Fruit fly (Drosophila melanogaster) S2 (cell line): ENCODE results near the gene CG31407.

Experiments
- CG8478 ChIP-seq: fragments of >200 bp; optimal IDR thresholded peaks from 2 replicates; lab custom pipeline; 2018
- CTCF ChIP-seq, 2 experiments: fragments of >200 bp; optimal IDR thresholded peaks; 2 replicates each; lab custom pipeline; 2018

CG31407 gene

dm6 chr3R:10048842-10049527, 24.0 kb upstream of the CG31407 start, which contains the start of gene ohgt:
ohgt (plus strand) TSS chr3R:10049199.
- TF ChIP-seq CG8478 (lab: Kevin White, UChicago): no peak
- TF ChIP-seq CTCF (optimal IDR thresholded peaks at IDR 0.05; lab: Kevin White, UChicago): no peak

- TF ChIP-seq CG8478 (lab: Kevin White, UChicago): no peak
- TF ChIP-seq CTCF (optimal IDR thresholded peaks at IDR 0.05; lab: Kevin White, UChicago): no peak
These were observed 23.7 kb upstream of the CG31407 start, which contains the start of gene CG12811 for dm6 chr3R:10048775-10048841. CG12811 (minus strand) TSS chr3R:10048797.

- TF ChIP-seq CG8478 (lab: Kevin White, UChicago): no peak
These were observed 23.3 kb upstream of the CG31407 start for dm6 chr3R:10048035-10048774.

- TF ChIP-seq CTCF (optimal IDR thresholded peaks at IDR 0.05; lab: Kevin White, UChicago) (no peak), CG8478 (lab: Kevin White, UChicago) (no peak)
These were observed 20.4 kb upstream of the CG31407 start, which contains the start of the genes CG11722 and mtTFB2 for dm6 chr3R:10045343-10045742. CG11722 (minus strand) TSS chr3R:10045542. mtTFB2 (plus strand) TSS chr3R:10045574.

dm6 chr3R:10042664-10043372, 17.9 kb upstream of the CG31407 start, which contains the start of the genes Mical and CG3909:
Mical (minus strand) TSS chr3R:10042895.
CG3909 (plus strand) TSS chr3R:10043270.
- no peak for TF ChIP-seq CTCF (optimal IDR thresholded peaks at IDR 0.05; lab: Kevin White, UChicago)
- no peak for TF ChIP-seq CG8478 (lab: Kevin White, UChicago)

dm6 chr3R:10042024-10042663, 17.2 kb upstream of the CG31407 start:
- TF ChIP-seq CG8478 (lab: Kevin White, UChicago) (no peak), CTCF (optimal IDR thresholded peaks at IDR 0.05; lab: Kevin White, UChicago) (no peak)

dm6 chr3R:10040505-10040904, 15.6 kb upstream of the CG31407 start:
- TF ChIP-seq CG8478 (lab: Kevin White, UChicago): no peak
- no peak for TF ChIP-seq CTCF (optimal IDR thresholded peaks at IDR 0.05; lab: Kevin White, UChicago)

- TF ChIP-seq CG8478 (lab: Kevin White, UChicago) (no peak), CTCF (optimal IDR thresholded peaks at IDR 0.05; lab: Kevin White, UChicago) (no peak)
These were observed 14.2 kb upstream of the CG31407 start for dm6 chr3R:10039188-10039587.

- TF ChIP-seq CTCF (optimal IDR thresholded peaks at IDR 0.05; lab: Kevin White, UChicago): no peak
- no peak for TF ChIP-seq CG8478 (lab: Kevin White, UChicago)
These were observed 10.8 kb upstream of the CG31407 start for dm6 chr3R:10035765-10036164.

- TF ChIP-seq CG8478 (lab: Kevin White, UChicago) (no peak), CTCF (optimal IDR thresholded peaks at IDR 0.05; lab: Kevin White, UChicago) (no peak)
These were observed 10.1 kb upstream of the CG31407 start for dm6 chr3R:10034995-10035446.

- TF ChIP-seq CG8478 (lab: Kevin White, UChicago) (no peak), CTCF (optimal IDR thresholded peaks at IDR 0.05; lab: Kevin White, UChicago) (no peak)
These were observed 8.2 kb upstream of the CG31407 start for dm6 chr3R:10032951-10033720.

- no peak for TF ChIP-seq CG8478 (lab: Kevin White, UChicago)
- TF ChIP-seq CTCF (optimal IDR thresholded peaks at IDR 0.05; lab: Kevin White, UChicago): no peak
These were observed 6.5 kb upstream of the CG31407 start for dm6 chr3R:10031480-10031879.

- no peak for TF ChIP-seq CTCF (optimal IDR thresholded peaks at IDR 0.05; lab: Kevin White, UChicago)
- no peak for TF ChIP-seq CG8478 (lab: Kevin White, UChicago)
These were observed 3.4 kb upstream of the CG31407 start for dm6 chr3R:10028378-10028777.
